Worm (Caenorhabditis elegans) whole organism, dauer: Measurements from ENCODE around the gene nhr-219.

Experiments used
- unc-62 ChIP-seq: sonication (generic microtip); optimal IDR thresholded peaks from 2 replicates; lab custom pipeline; 2017; ENCODE audit warnings: missing biosample characterization, missing genetic modification reagents, missing genetic modification characterization

Gene nhr-219

DNA sequence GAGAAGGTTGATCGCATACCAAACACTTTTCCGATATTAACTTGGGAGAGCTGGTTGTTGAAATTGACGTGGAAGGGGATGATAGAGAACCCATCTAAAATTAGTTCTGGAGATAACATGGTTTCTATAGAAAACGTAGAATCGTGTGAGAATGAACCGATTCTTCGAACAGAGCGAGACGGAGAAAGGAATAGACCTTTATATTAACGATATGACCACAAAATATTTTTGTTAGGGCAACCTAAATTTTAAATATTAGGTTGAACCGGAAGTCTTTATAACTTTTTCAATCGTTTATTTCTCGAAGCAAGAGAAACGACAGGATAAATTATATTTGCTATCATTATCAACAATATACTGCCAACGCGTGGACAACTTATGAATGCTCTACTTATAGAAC, at the start of gene nhr-219:
Gene nhr-219 (minus strand): TSS at position 101 of the 400 bp plus-strand sequence.
- TF ChIP-seq unc-62 (GFP tag; lab: Kevin White, UChicago): no peak

- TF ChIP-seq unc-62 (GFP tag; lab: Kevin White, UChicago): no peak
These were observed 49.6 kb upstream of the nhr-219 start, which contains the start of gene srt-18 for ce11 chrV:9015540-9015939. TSS of gene srt-18 (minus strand) at chrV:9015640.

- no peak for TF ChIP-seq unc-62 (GFP tag; lab: Kevin White, UChicago)
These were observed 47.8 kb upstream of the nhr-219 start, which contains the start of gene srh-201 for ce11 chrV:9013765-9014164. TSS of gene srh-201 (minus strand) at chrV:9013865.

- TF ChIP-seq unc-62 (GFP tag; lab: Kevin White, UChicago): no peak
These were observed 43.2 kb upstream of the nhr-219 start, which contains the start of gene srx-2 for ce11 chrV:9009175-9009574. TSS of gene srx-2 (plus strand) at chrV:9009475.

DNA sequence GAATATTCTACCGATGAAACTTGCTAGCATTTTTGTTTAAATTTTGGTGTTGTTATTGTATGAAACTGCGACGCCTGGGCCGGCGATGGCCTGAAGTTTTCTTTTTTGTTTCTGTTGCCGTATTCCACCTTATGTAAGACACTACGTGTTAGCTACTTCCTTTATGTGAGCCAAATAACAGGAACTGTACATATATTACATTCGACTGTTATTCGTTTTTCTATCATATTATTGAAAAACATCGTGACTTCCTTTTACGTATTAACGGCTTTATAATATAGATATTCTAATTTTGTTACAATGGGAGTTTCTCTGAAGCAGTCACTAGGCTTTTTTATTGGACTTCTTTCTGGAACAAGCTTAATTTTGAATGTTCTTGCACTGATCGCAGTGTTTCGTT, 39.3 kb upstream of the nhr-219 start, which contains the start of gene srx-3:
Gene srx-3 (plus strand): TSS at position 301 of the 400 bp plus-strand sequence.
- no peak for TF ChIP-seq unc-62 (GFP tag; lab: Kevin White, UChicago)

DNA sequence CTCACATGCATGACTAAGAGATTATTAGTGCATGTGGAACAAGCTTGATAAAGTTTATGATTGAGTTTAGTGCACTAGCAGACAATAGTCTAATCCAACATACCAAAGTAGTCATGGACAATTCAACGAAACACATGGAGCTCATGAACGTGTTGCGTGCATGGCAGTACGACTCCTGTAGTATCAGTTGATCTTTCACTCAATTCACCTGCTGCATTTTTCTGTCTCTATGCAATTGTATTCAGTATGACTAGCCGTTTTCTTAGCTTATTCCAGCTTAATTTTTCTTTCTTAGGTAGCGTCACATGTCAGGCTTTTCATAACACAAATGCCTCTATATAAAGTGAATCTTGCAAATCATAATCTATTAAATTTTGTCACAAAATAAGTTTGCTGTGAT, 37.3 kb upstream of the nhr-219 start, which contains the start of gene srx-1:
Gene srx-1 (plus strand): TSS at position 382 of the 400 bp plus-strand sequence.
- TF ChIP-seq unc-62 (GFP tag; lab: Kevin White, UChicago): no peak

ce11 chrV:9001175-9001574, 35.2 kb upstream of the nhr-219 start, which contains the start of gene F59E11.2:
TSS of gene F59E11.2 (plus strand) at chrV:9001475.
- TF ChIP-seq unc-62 (GFP tag; lab: Kevin White, UChicago): no peak

- no peak for TF ChIP-seq unc-62 (GFP tag; lab: Kevin White, UChicago)
These were observed 28.8 kb upstream of the nhr-219 start, which contains the start of gene F59E11.5 for ce11 chrV:8994801-8995200. TSS of gene F59E11.5 (plus strand) at chrV:8995101.

- no peak for TF ChIP-seq unc-62 (GFP tag; lab: Kevin White, UChicago)
These were observed 28.3 kb upstream of the nhr-219 start for ce11 chrV:8994272-8994671.

DNA sequence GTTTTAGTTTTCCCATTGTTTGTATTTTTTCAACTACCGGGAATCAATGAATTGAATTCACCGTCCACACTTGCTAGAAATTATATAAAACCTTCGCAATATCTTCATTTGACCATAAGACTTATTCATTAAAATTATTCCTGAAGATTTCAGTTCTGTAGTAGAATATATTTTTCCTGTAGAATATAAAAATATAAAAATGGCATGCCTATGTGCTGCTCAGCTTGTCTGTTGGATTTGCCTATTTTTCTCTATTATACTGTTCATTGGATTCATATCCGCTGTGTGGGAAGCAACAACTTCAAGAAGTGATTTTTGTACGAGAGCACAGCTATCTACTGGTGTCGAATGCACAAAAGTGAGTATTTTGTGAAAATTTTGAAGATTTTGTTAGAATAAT, 25.7 kb upstream of the nhr-219 start, which contains the start of gene F59E11.6:
Gene F59E11.6 (plus strand): TSS at position 111 of the 400 bp plus-strand sequence.
- TF ChIP-seq unc-62 (GFP tag; lab: Kevin White, UChicago): no peak

ce11 chrV:8990194-8990649, 24.2 kb upstream of the nhr-219 start, which contains the start of gene F59E11.7:
TSS of gene F59E11.7 (plus strand) at chrV:8990244.
- no peak for TF ChIP-seq unc-62 (GFP tag; lab: Kevin White, UChicago)

- TF ChIP-seq unc-62 (GFP tag; lab: Kevin White, UChicago): no peak
These were observed 22.1 kb upstream of the nhr-219 start, which contains the start of gene str-87 for ce11 chrV:8988104-8988503. TSS of gene str-87 (minus strand) at chrV:8988204.

DNA sequence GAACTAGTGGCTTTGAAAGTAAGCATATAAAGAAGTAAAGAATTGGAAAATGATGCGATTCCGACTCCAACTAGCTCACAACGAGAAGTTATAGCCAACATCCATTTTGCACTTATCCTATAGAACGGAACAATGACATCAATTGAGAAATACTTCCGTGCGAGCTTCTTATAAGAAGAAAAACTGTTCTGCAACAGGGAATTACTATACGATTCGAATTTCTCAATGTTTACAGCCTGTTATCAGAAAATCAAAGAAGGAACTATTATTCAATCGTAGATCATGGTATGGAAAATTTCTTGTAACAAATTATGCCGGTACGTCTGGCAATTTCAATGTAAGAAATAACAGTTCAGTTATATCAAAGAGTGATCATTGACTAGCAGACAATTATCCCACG, 19.8 kb upstream of the nhr-219 start, which contains the start of gene str-85:
Gene str-85 (minus strand): TSS at position 101 of the 400 bp plus-strand sequence.
- TF ChIP-seq unc-62 (GFP tag; lab: Kevin White, UChicago): no peak

ce11 chrV:8984783-8985182, 18.8 kb upstream of the nhr-219 start:
- TF ChIP-seq unc-62 (GFP tag; lab: Kevin White, UChicago): no peak

DNA sequence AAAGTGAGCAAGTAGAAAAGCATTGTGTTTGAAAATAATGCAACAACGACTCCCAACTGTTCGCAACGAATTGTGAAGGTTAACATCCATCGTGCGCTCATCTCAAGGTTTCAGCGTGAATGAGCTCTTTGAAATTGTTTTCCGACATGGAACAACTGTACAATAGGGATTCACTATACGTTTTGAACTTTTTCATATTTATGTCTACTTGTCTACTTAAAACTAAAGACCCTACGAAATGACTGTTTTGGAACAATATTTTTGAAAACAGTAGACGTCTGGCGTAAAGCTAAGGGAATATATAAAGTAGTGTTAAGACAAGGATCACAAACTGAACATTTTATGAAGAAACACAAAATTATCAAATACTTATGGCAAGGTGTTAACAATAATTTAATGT, 17.6 kb upstream of the nhr-219 start, which contains the start of gene str-86:
Gene str-86 (minus strand): TSS at position 101 of the 400 bp plus-strand sequence.
- no peak for TF ChIP-seq unc-62 (GFP tag; lab: Kevin White, UChicago)

DNA sequence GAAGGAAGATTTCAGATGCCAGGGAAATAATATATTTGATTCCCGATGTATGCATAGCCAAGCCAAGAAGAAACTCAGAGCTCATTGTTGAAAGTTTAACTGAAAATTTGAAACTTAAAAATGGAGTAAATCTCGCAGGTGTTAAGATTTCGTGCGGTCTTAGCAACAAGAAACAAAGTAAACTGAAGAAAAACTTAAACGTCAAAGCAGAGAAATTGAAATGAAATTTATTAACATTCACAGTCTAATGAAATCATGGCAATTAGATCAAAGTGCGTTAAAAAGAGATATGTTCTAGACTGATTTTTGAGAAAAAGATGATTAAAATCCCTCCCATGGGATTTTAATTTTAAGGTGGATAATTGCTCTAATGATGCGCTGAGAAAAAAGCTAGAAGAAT, 14.9 kb upstream of the nhr-219 start, which contains the start of gene str-84:
Gene str-84 (minus strand): TSS at position 101 of the 400 bp plus-strand sequence.
- TF ChIP-seq unc-62 (GFP tag; lab: Kevin White, UChicago): no peak

- no peak for TF ChIP-seq unc-62 (GFP tag; lab: Kevin White, UChicago)
These were observed 11.9 kb upstream of the nhr-219 start for ce11 chrV:8977895-8978294.
